Worm (Caenorhabditis elegans): Measurements from ENCODE around the gene cutl-18.

cutl-18 gene

ce11 chrV:11271051-11271450, 45.6 kb downstream of the cutl-18 start, which contains the start of gene clec-222:
Gene clec-222 (plus strand): TSS chrV:11271351.
- TF ChIP-seq cog-1 (tag; optimal IDR thresholded peaks at IDR 0.05) (no peak), ztf-23 (GFP tag; IDR thresholded peaks at IDR 0.05) (no peak), med-1 (GFP tag; optimal IDR thresholded peaks at IDR 0.05; ENCODE audit: insufficient read depth) (no peak), tab-1 (GFP tag; IDR thresholded peaks at IDR 0.05) (no peak), ref-1 (GFP tag; conservative IDR thresholded peaks at IDR 0.05) (no peak), ztf-29 (GFP tag; IDR thresholded peaks at IDR 0.05) (no peak), klf-2 (GFP tag; conservative IDR thresholded peaks at IDR 0.05) (no peak), T22C8.4 (GFP tag; IDR thresholded peaks at IDR 0.05) (no peak), flt-1 (GFP tag; IDR thresholded peaks at IDR 0.05) (no peak)

DNA sequence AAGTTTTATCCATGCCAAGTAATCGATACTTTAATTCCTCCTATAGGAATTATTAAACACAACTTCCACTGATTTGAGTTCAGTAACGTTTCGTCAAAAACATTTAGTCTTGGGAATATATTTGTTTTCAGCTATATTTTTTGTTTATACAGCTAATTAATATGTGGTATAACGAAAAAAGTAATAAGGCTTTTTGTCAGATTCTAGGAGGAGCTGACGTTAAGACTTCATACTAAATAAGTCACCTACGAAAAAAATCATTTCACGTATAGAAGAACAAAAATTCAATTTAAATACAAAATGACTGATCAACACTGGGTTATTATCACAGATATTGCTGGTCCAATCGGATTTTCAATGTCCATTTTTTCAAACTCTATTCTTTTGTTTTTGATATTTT, 47.9 kb downstream of the cutl-18 start, which contains the start of gene str-115:
TSS of gene str-115 (plus strand) at position 301 of the 400 bp plus-strand sequence.
- TF ChIP-seq tab-1 (GFP tag; IDR thresholded peaks at IDR 0.05) (no peak), med-1 (GFP tag; optimal IDR thresholded peaks at IDR 0.05; ENCODE audit: insufficient read depth) (no peak), klf-2 (GFP tag; conservative IDR thresholded peaks at IDR 0.05) (no peak), cog-1 (tag; optimal IDR thresholded peaks at IDR 0.05) (no peak), flt-1 (GFP tag; IDR thresholded peaks at IDR 0.05) (no peak), ztf-29 (GFP tag; IDR thresholded peaks at IDR 0.05) (no peak), ztf-23 (GFP tag; IDR thresholded peaks at IDR 0.05) (no peak), T22C8.4 (GFP tag; IDR thresholded peaks at IDR 0.05) (no peak), ref-1 (GFP tag; conservative IDR thresholded peaks at IDR 0.05) (no peak)

- TF ChIP-seq med-1 (GFP tag; optimal IDR thresholded peaks at IDR 0.05; ENCODE audit: insufficient read depth) (no peak), ztf-23 (GFP tag; IDR thresholded peaks at IDR 0.05) (no peak), flt-1 (GFP tag; IDR thresholded peaks at IDR 0.05) (no peak), klf-2 (GFP tag; conservative IDR thresholded peaks at IDR 0.05) (no peak), tab-1 (GFP tag; IDR thresholded peaks at IDR 0.05) (no peak), T22C8.4 (GFP tag; IDR thresholded peaks at IDR 0.05) (no peak), cog-1 (tag; optimal IDR thresholded peaks at IDR 0.05) (no peak), ztf-29 (GFP tag; IDR thresholded peaks at IDR 0.05) (no peak), ref-1 (GFP tag; conservative IDR thresholded peaks at IDR 0.05) (no peak)
Measured at ce11 chrV:11266681-11267080, 50.0 kb downstream of the cutl-18 start, which contains the start of gene str-116. Gene str-116 (plus strand): TSS chrV:11266981.

ce11 chrV:11265482-11265881, 51.2 kb downstream of the cutl-18 start, which contains the start of gene cln-3.1:
Gene cln-3.1 (minus strand): TSS chrV:11265652.
- TF ChIP-seq cog-1 (tag; optimal IDR thresholded peaks at IDR 0.05): no peak

Measured in whole organism, midembryonic.